Fruit fly (Drosophila melanogaster) whole organism, embryonic: ENCODE results near the gene Notum.

Source experiments
- B-H2 ChIP-seq: fragments of 200-800 bp; sonication (Bioruptor generic); optimal IDR thresholded peaks from 2 replicates; lab custom pipeline; 2018; ENCODE audit warnings: missing biosample characterization, mild to moderate bottlenecking, missing genetic modification characterization
- BEAF-32 ChIP-seq: fragments of 200-800 bp; sonication (Bioruptor generic); optimal IDR thresholded peaks from 3 replicates; lab custom pipeline; 2017; ENCODE audit warnings: missing biosample characterization, missing genetic modification characterization, mild to moderate bottlenecking, moderate library complexity, missing genetic modification reagents
- Bgb ChIP-seq: fragments of 200-800 bp; sonication (Bioruptor generic); IDR thresholded peaks from 2 replicates; pipeline ENCODE4 v1.3.6; 2022; ENCODE audit warnings: missing biosample characterization, missing genetic modification characterization; ENCODE audit not compliant: partially characterized antibody
- CG10543 ChIP-seq: fragments of 200-800 bp; sonication (Bioruptor generic); optimal IDR thresholded peaks from 3 replicates; lab custom pipeline; 2017; ENCODE audit warnings: missing biosample characterization, mild to moderate bottlenecking, missing genetic modification characterization, moderate library complexity
- CG12769 ChIP-seq: fragments of 200-800 bp; sonication (Bioruptor generic); optimal IDR thresholded peaks from 2 replicates; lab custom pipeline; 2019; ENCODE audit warnings: missing biosample characterization, mild to moderate bottlenecking, missing genetic modification characterization, moderate library complexity
- CG17612 ChIP-seq: fragments of 200-800 bp; sonication (Bioruptor generic); IDR thresholded peaks from 2 replicates; pipeline ENCODE4 v1.3.6; 2022; ENCODE audit warnings: missing biosample characterization, missing genetic modification characterization
- CG1832 ChIP-seq: fragments of 200-800 bp; sonication (Bioruptor generic); optimal IDR thresholded peaks from 2 replicates; lab custom pipeline; 2017; ENCODE audit warnings: missing biosample characterization, mild to moderate bottlenecking, missing genetic modification characterization, inconsistent platforms
- CG2116 ChIP-seq: fragments of 200-800 bp; sonication (Bioruptor generic); optimal IDR thresholded peaks from 3 replicates; lab custom pipeline; 2018; ENCODE audit warnings: missing biosample characterization, mild to moderate bottlenecking, missing genetic modification characterization
- CG2712 ChIP-seq: fragments of 200-800 bp; optimal IDR thresholded peaks from 3 replicates; lab custom pipeline; 2019; ENCODE audit warnings: missing biosample characterization, mild to moderate bottlenecking, missing genetic modification characterization, moderate library complexity
- CG31365 ChIP-seq: fragments of 200-800 bp; sonication (Bioruptor generic); optimal IDR thresholded peaks from 2 replicates; lab custom pipeline; 2018; ENCODE audit warnings: missing biosample characterization, mild to moderate bottlenecking, missing genetic modification characterization
- CG4360 ChIP-seq: fragments of 200-800 bp; sonication (Bioruptor generic); IDR thresholded peaks from 2 replicates; pipeline ENCODE4 v1.3.6; 2022; ENCODE audit warnings: missing biosample characterization, missing genetic modification characterization
- CG6254 ChIP-seq: fragments of 200-800 bp; sonication (Bioruptor generic); optimal IDR thresholded peaks from 3 replicates; lab custom pipeline; 2017; ENCODE audit warnings: mild to moderate bottlenecking, missing biosample characterization, missing genetic modification reagents, missing genetic modification characterization
- CG6683 ChIP-seq: fragments of 200-800 bp; sonication (Bioruptor generic); optimal IDR thresholded peaks from 2 replicates; lab custom pipeline; 2017; ENCODE audit warnings: missing biosample characterization, mild to moderate bottlenecking, missing genetic modification characterization, missing genetic modification reagents
- CG7271 ChIP-seq: fragments of 200-800 bp; sonication (Bioruptor generic); optimal IDR thresholded peaks from 2 replicates; lab custom pipeline; 2018; ENCODE audit warnings: missing biosample characterization, mild to moderate bottlenecking, missing genetic modification characterization, moderate library complexity
- CG7372 ChIP-seq: fragments of 200-800 bp; sonication (Bioruptor generic); IDR thresholded peaks from 2 replicates; pipeline ENCODE4 v1.3.6; 2022; ENCODE audit warnings: missing biosample characterization, missing genetic modification characterization
- CG7839 ChIP-seq: fragments of 200-800 bp; sonication (Bioruptor generic); optimal IDR thresholded peaks from 3 replicates; lab custom pipeline; 2018; ENCODE audit warnings: missing biosample characterization, mild to moderate bottlenecking, missing genetic modification characterization, moderate library complexity
- CTCF ChIP-seq: fragments of 200-800 bp; sonication (Bioruptor generic); optimal IDR thresholded peaks from 2 replicates; lab custom pipeline; 2017; ENCODE audit warnings: missing biosample characterization, mild to moderate bottlenecking, missing genetic modification characterization, moderate library complexity
- D19A ChIP-seq: fragments of 200-800 bp; optimal IDR thresholded peaks from 3 replicates; lab custom pipeline; 2019; ENCODE audit warnings: missing biosample characterization, mild to moderate bottlenecking, missing genetic modification characterization, moderate library complexity
- Dbx ChIP-seq: fragments of 200-800 bp; sonication (Bioruptor generic); IDR thresholded peaks from 3 replicates; pipeline ENCODE4 v1.3.6; 2022; ENCODE audit warnings: missing biosample characterization, missing genetic modification characterization
- E2f2 ChIP-seq: fragments of 200-800 bp; sonication (Bioruptor generic); IDR thresholded peaks from 2 replicates; pipeline ENCODE4 v1.3.6; 2022; ENCODE audit warnings: missing biosample characterization, missing genetic modification characterization
- HLH4C ChIP-seq: fragments of 200-800 bp; sonication (Bioruptor generic); IDR thresholded peaks from 3 replicates; pipeline ENCODE4 v1.3.6; 2022; ENCODE audit warnings: missing biosample characterization, missing genetic modification characterization; ENCODE audit not compliant: partially characterized antibody
- Med ChIP-seq: fragments of 200-800 bp; sonication (Bioruptor generic); peaks from one replicate; lab custom pipeline; 2016; ENCODE audit warnings: missing biosample characterization, missing genetic modification characterization, mild to moderate bottlenecking, inconsistent platforms, moderate library complexity
- NC2β ChIP-seq: fragments of 200-800 bp; sonication (Bioruptor generic); optimal IDR thresholded peaks from 2 replicates; lab custom pipeline; 2016; ENCODE audit warnings: missing biosample characterization, missing genetic modification characterization
- Spps ChIP-seq: fragments of 200-800 bp; sonication (Bioruptor generic); optimal IDR thresholded peaks from 2 replicates; lab custom pipeline; 2018; ENCODE audit warnings: missing biosample characterization, mild to moderate bottlenecking, missing genetic modification characterization
- TFAM ChIP-seq: fragments of 200-800 bp; sonication (Bioruptor generic); optimal IDR thresholded peaks from 2 replicates; lab custom pipeline; 2017; ENCODE audit warnings: missing biosample characterization, missing genetic modification characterization, inconsistent platforms
- Vsx1 ChIP-seq: fragments of 200-800 bp; sonication (Bioruptor generic); optimal IDR thresholded peaks from 2 replicates; lab custom pipeline; 2017; ENCODE audit warnings: missing biosample characterization, mild to moderate bottlenecking, missing genetic modification characterization, missing genetic modification reagents
- ato ChIP-seq: fragments of 200-800 bp; sonication (Bioruptor generic); IDR thresholded peaks from 2 replicates; pipeline ENCODE4 v1.3.6; 2022; ENCODE audit warnings: missing biosample characterization, missing genetic modification characterization; ENCODE audit not compliant: partially characterized antibody
- cg ChIP-seq: fragments of 200-800 bp; sonication (Bioruptor generic); optimal IDR thresholded peaks from 3 replicates; lab custom pipeline; 2019; ENCODE audit warnings: missing biosample characterization, mild to moderate bottlenecking, missing genetic modification characterization, moderate library complexity
- chinmo ChIP-seq: fragments of 200-800 bp; sonication (Bioruptor generic); IDR thresholded peaks from 4 replicates; pipeline ENCODE4 v1.3.6; 2022; ENCODE audit warnings: missing biosample characterization, missing genetic modification characterization; ENCODE audit not compliant: partially characterized antibody
- corto ChIP-seq: fragments of 200-800 bp; sonication (Bioruptor generic); optimal IDR thresholded peaks from 2 replicates; lab custom pipeline; 2016; ENCODE audit warnings: missing biosample characterization, mild to moderate bottlenecking, missing genetic modification characterization, moderate library complexity
- dan ChIP-seq: fragments of 200-800 bp; sonication (Bioruptor generic); IDR thresholded peaks from 2 replicates; pipeline ENCODE4 v1.3.6; 2022; ENCODE audit warnings: missing biosample characterization, missing genetic modification characterization
- danr ChIP-seq: fragments of 200-800 bp; sonication (Bioruptor generic); IDR thresholded peaks from 2 replicates; pipeline ENCODE4 v1.3.6; 2022; ENCODE audit warnings: missing biosample characterization, missing genetic modification characterization
- eve ChIP-seq, 2 experiments: fragments of >200 bp; optimal IDR thresholded peaks; 2 replicates each; lab custom pipeline; 2017; ENCODE audit warnings: missing biosample characterization in 2 of 2, missing genetic modification characterization in 2 of 2
- fu2 ChIP-seq: fragments of 200-800 bp; sonication (Bioruptor generic); optimal IDR thresholded peaks from 2 replicates; lab custom pipeline; 2016; ENCODE audit warnings: missing biosample characterization, missing genetic modification characterization
- gcm2 ChIP-seq: fragments of 200-800 bp; sonication (Bioruptor generic); optimal IDR thresholded peaks from 2 replicates; lab custom pipeline; 2016; ENCODE audit warnings: missing biosample characterization, missing genetic modification characterization
- gsb ChIP-seq: fragments of 200-800 bp; sonication (Bioruptor generic); IDR thresholded peaks from 2 replicates; pipeline ENCODE4 v1.3.6; 2022; ENCODE audit warnings: missing biosample characterization, missing genetic modification characterization
- hth ChIP-seq: fragments of >200 bp; optimal IDR thresholded peaks from 2 replicates; lab custom pipeline; 2017; ENCODE audit warnings: inconsistent platforms
- insv ChIP-seq, 2 experiments: fragments of 200-800 bp; sonication (Bioruptor generic); optimal IDR thresholded peaks; 3 replicates each; lab custom pipeline; 2016 to 2018; ENCODE audit warnings: missing biosample characterization in 2 of 2, missing genetic modification characterization in 2 of 2
- lov ChIP-seq, 2 experiments: fragments of 200-800 bp in 1 of 2; fragments of >200 bp in 1 of 2; sonication (Bioruptor generic) in 1 of 2; IDR thresholded peaks in 1 of 2; optimal IDR thresholded peaks in 1 of 2; 2 replicates in 1 of 2; 3 replicates in 1 of 2; pipeline versions ENCODE4 v1.3.6 to Lab custom; 2017 to 2022; ENCODE audit warnings: missing biosample characterization in 1 of 2, missing genetic modification characterization in 1 of 2
- mld ChIP-seq: fragments of 200-800 bp; sonication (Bioruptor generic); IDR thresholded peaks from 3 replicates; pipeline ENCODE4 v1.3.6; 2022; ENCODE audit warnings: missing biosample characterization, missing genetic modification characterization; ENCODE audit not compliant: partially characterized antibody
- oc ChIP-seq: fragments of 200-800 bp; sonication (Bioruptor generic); optimal IDR thresholded peaks from 2 replicates; lab custom pipeline; 2018; ENCODE audit warnings: missing biosample characterization, mild to moderate bottlenecking, missing genetic modification characterization, moderate library complexity
- phol ChIP-seq: fragments of 200-800 bp; sonication (Bioruptor generic); optimal IDR thresholded peaks from 3 replicates; lab custom pipeline; 2018; ENCODE audit warnings: missing biosample characterization, mild to moderate bottlenecking, missing genetic modification characterization, moderate library complexity
- row ChIP-seq: fragments of 200-800 bp; sonication (Bioruptor generic); IDR thresholded peaks from 3 replicates; pipeline ENCODE4 v1.3.6; 2022; ENCODE audit warnings: missing biosample characterization, missing genetic modification characterization
- sd ChIP-seq: fragments of 200-800 bp; sonication (Bioruptor generic); optimal IDR thresholded peaks from 3 replicates; lab custom pipeline; 2018; ENCODE audit warnings: missing biosample characterization, mild to moderate bottlenecking, missing genetic modification characterization, moderate library complexity
- sens ChIP-seq: fragments of 200-800 bp; sonication (Bioruptor generic); peaks from one replicate; lab custom pipeline; 2016; ENCODE audit warnings: missing biosample characterization, missing genetic modification characterization
- sna ChIP-seq: fragments of 200-800 bp; sonication (Bioruptor generic); IDR thresholded peaks from 2 replicates; pipeline ENCODE4 v1.3.6; 2022; ENCODE audit warnings: missing biosample characterization, missing genetic modification characterization; ENCODE audit not compliant: partially characterized antibody

Gene Notum

DNA sequence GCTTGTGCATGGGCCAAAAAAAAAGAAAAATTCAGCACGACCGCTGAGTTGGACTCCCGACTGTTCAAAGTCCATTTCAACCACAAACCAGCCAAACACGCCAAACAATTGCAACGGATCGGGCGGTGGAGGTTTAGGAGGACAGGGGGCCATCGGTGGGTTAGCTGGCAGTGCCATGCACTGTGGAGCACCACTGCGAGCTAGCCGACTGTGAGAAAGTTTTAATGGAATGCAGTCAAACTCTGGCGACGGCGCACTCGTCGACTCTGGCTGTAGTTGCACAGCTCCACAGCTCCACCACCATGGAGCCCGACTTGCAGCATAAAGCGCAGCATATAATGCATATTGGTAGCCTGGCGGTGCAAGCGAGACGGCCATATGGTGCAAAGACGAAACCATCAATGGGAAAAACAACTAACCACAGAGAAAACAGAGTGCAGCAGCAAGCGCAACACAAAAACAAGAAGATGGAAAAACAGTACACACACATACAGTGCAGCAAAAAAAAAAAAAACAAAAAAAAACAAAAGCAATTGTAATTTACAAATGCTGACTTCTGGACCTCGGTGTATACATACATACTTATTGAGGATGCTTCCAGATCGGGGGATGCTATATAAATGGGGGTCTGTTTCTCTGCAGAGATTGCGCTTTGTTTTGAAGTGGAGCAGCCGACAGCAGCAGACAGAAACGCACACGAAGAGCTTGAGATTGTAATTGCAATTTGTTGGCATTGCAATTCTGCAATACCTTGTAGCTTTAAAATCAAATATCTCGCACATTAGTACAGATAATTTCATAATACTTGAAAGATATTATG, 18.2 kb downstream of the Notum start (continued):
- TF ChIP-seq CG1832 (GFP tag; lab: Kevin White, UChicago) (peak; percentile 33), gsb (GFP tag; lab: Robert Waterston, UW) (no peak), Med (GFP tag; lab: Kevin White, UChicago) (peak; percentile 20), cg (GFP tag; lab: Kevin White, UChicago) (peak; percentile 24), HLH4C (GFP tag; lab: Robert Waterston, UW) (0 out of 3 replicates have a peak, but pooled peaks have one; percentile 33), TFAM (no peak), mld (GFP tag; lab: Robert Waterston, UW) (0 out of 3 replicates have a peak, but pooled peaks have one; percentile 53), E2f2 (0 out of 2 replicates have a peak, but pooled peaks have one; percentile 12), Dbx (GFP tag; lab: Robert Waterston, UW) (peak; percentile 7; the same call in 1 of the 3 replicates), Bgb (GFP tag; lab: Robert Waterston, UW) (0 out of 2 replicates have a peak, but pooled peaks have one; percentile 11), NC2β (GFP tag; lab: Kevin White, UChicago) (no peak)

DNA sequence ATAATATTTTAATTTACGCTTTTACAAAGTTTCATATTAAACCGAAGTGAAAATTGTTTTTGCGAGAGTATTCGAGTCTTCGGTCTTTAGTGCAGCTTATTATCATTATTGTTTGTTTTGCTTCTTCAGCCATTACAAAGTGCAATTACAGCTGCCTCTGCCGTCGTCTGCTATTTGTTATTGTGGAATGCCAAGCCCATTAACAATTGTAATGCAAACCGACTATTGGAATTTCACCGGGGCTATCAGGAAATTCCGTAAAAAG, 18.7 kb downstream of the Notum start:
- TF ChIP-seq D19A (peak; percentile 54), B-H2 (GFP tag; lab: Kevin White, UChicago) (no peak), Spps (tag; lab: Kevin White, UChicago) (no peak), sens (GFP tag; lab: Kevin White, UChicago) (no peak)

DNA sequence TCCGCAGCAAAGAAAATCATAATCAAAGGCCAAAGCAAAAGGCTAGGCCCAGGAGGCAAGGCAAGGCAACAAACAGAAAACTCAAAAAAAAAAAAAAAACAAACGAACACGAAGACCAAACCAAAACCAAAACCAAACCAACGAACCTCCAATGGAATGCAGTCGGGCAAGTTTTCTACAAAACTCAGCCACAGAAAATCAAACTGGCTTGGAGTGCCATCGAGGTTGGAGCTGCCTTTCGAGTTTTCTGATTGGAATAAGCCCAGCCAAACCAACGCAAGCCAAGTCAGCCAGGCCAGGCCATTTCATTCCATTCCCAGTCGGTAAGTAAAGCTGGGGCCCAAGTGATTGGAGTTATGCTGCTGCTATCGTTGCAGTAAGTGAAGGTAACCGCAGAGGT, 19.4 kb downstream of the Notum start:
- no peak for TF ChIP-seq CG17612 (GFP tag; lab: Robert Waterston, UW)
- TF ChIP-seq dan (GFP tag; lab: Robert Waterston, UW), result no peak
- no peak for TF ChIP-seq CG2712
- TF ChIP-seq CTCF (GFP tag; lab: Kevin White, UChicago), result no peak
- peak in 1 of 2 experiments; percentile 76 for TF ChIP-seq insv (GFP tag; optimal IDR thresholded peaks at IDR 0.05; lab: Kevin White, UChicago)
- no peak for TF ChIP-seq hth
- no peak for TF ChIP-seq CG6254 (GFP tag; lab: Kevin White, UChicago)
- no peak for TF ChIP-seq fu2
- TF ChIP-seq Vsx1 (GFP tag; lab: Kevin White, UChicago), result peak; percentile 21
- no peak for TF ChIP-seq sna
- TF ChIP-seq CG31365 (tag; lab: Kevin White, UChicago), result no peak
- peak; percentile 47 for TF ChIP-seq CG12769 (tag; lab: Kevin White, UChicago)
- no peak for TF ChIP-seq phol (tag; lab: Kevin White, UChicago)
- TF ChIP-seq lov (optimal IDR thresholded peaks at IDR 0.05; lab: Kevin White, UChicago), result no peak
- no peak for TF ChIP-seq lov (GFP tag; IDR thresholded peaks at IDR 0.05; lab: Robert Waterston, UW)
- no peak for TF ChIP-seq CG4360 (GFP tag; lab: Robert Waterston, UW)
- TF ChIP-seq CG7372 (GFP tag; lab: Robert Waterston, UW), result no peak
- no peak for TF ChIP-seq danr
- TF ChIP-seq eve (GFP tag; optimal IDR thresholded peaks at IDR 0.05; lab: Kevin White, UChicago), result no peak
- TF ChIP-seq row (GFP tag; lab: Robert Waterston, UW), result no peak
- TF ChIP-seq sd (tag; lab: Kevin White, UChicago), result peak; percentile 94
- TF ChIP-seq CG7271 (tag; lab: Kevin White, UChicago), result no peak
- TF ChIP-seq CG6683 (GFP tag; lab: Kevin White, UChicago), result no peak
- TF ChIP-seq CG7839 (tag; lab: Kevin White, UChicago), result no peak
- peak; percentile 36 for TF ChIP-seq corto
- peak; percentile 78; the same call in 3 of the 4 replicates for TF ChIP-seq chinmo (GFP tag; lab: Robert Waterston, UW)
- TF ChIP-seq BEAF-32, result no peak
- no peak for TF ChIP-seq gcm2 (GFP tag; lab: Kevin White, UChicago)
- TF ChIP-seq CG10543 (GFP tag; lab: Kevin White, UChicago), result peak; percentile 29
- TF ChIP-seq ato (GFP tag; lab: Robert Waterston, UW), result no peak
- TF ChIP-seq oc (tag; lab: Kevin White, UChicago), result no peak
- TF ChIP-seq CG2116, result no peak
